Fruit fly (Drosophila melanogaster): ENCODE measurements around the gene Spf30.

Gene Spf30

DNA sequence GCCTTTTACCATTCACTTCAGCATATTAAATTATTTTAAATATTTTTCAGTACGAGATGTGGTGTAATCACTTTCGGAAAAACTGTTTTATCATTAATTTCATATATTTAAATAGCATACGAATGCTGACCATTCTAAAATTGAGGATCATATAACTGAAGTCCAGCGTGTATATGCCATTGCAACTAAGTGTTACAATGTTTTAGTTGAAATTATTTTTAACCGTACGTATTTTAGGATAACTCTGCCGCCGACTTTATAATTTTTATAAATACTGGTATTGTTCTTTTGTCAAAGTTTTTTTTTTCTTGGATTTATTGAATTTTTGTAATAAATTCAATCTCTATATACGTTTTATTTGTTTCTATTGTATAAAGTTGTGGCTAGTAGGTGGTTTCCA, 25.0 kb upstream of the Spf30 start:
- no peak for TF ChIP-seq aop (GFP tag; IDR thresholded peaks at IDR 0.05)
- no peak for TF ChIP-seq scrt (GFP tag; optimal IDR thresholded peaks at IDR 0.05)
- no peak for TF ChIP-seq Mad (GFP tag; optimal IDR thresholded peaks at IDR 0.05)
- TF ChIP-seq CG6854 (GFP tag; optimal IDR thresholded peaks at IDR 0.05) = no peak
- TF ChIP-seq Bteb2 (GFP tag; optimal IDR thresholded peaks at IDR 0.05) = no peak
- TF ChIP-seq CG30020 (tag; optimal IDR thresholded peaks at IDR 0.05) = peak; percentile 31
- no peak for TF ChIP-seq CG17385 (GFP tag; optimal IDR thresholded peaks at IDR 0.05)
- no peak for TF ChIP-seq CG2199 (GFP tag; IDR thresholded peaks at IDR 0.05)
- no peak for TF ChIP-seq CTCF (GFP tag; optimal IDR thresholded peaks at IDR 0.05)
- TF ChIP-seq Oli (tag; optimal IDR thresholded peaks at IDR 0.05) = no peak
- no peak for TF ChIP-seq Dfd (GFP tag; optimal IDR thresholded peaks at IDR 0.05)
- TF ChIP-seq pnt (GFP tag; optimal IDR thresholded peaks at IDR 0.05) = no peak
- no peak for TF ChIP-seq CG2889 (GFP tag; IDR thresholded peaks at IDR 0.05)
- TF ChIP-seq Dll (GFP tag; IDR thresholded peaks at IDR 0.05; ENCODE audit: partially characterized antibody) = no peak
- TF ChIP-seq inv (GFP tag; IDR thresholded peaks at IDR 0.05; ENCODE audit: partially characterized antibody) = no peak
- no peak for TF ChIP-seq Aef1 (GFP tag; IDR thresholded peaks at IDR 0.05)
- TF ChIP-seq CG15696 (tag; optimal IDR thresholded peaks at IDR 0.05) = no peak
- no peak for TF ChIP-seq CG14014 (GFP tag; IDR thresholded peaks at IDR 0.05)
- no peak for TF ChIP-seq ci (GFP tag; IDR thresholded peaks at IDR 0.05)
- no peak for TF ChIP-seq CG13424 (tag; optimal IDR thresholded peaks at IDR 0.05)
- TF ChIP-seq CG2678 (tag; optimal IDR thresholded peaks at IDR 0.05) = no peak
- TF ChIP-seq HmgZ (tag; optimal IDR thresholded peaks at IDR 0.05) = no peak
- peak; percentile 3 for TF ChIP-seq CG1603 (tag; optimal IDR thresholded peaks at IDR 0.05)
- TF ChIP-seq CG12391 (tag; optimal IDR thresholded peaks at IDR 0.05) = no peak
- no peak for TF ChIP-seq ttk (GFP tag; IDR thresholded peaks at IDR 0.05)
- peak; percentile 98 for TF ChIP-seq CG8089 (GFP tag; optimal IDR thresholded peaks at IDR 0.05)

DNA sequence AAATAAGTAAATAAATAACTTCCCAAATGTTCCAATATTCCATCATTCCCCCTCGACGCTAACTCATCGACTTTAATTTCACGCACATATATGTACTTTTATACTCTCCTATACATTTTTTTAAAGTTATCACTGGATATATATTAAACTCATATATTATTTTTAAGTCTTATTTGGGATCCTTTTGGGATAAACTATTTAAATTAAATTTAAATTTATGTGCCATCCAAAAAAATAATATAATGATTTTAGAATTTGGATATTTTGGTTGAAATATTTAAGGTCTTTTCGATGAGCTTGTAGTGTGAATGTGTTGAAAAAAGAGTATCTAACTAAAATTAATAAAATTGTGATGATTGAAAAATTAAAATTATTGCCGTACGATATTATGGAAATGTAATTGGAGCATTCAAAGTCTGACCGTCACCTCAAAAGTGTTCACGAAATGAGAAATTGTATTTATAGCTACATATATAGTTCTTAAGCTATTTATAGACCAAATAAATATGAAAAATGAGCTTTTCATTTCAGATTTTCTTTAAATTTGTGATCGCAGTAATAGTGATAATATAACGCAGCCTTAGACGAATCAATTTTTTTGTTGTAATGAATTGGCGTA, 11.5 kb downstream of the Spf30 start, which contains the start of gene CG40298:
TSS of gene CG40298 (plus strand) at position 569 of the 619 bp plus-strand sequence.
- TF ChIP-seq CG30020 (tag; optimal IDR thresholded peaks at IDR 0.05) (peak; percentile 96), CG1603 (tag; optimal IDR thresholded peaks at IDR 0.05) (peak; percentile 38), chn (GFP tag; optimal IDR thresholded peaks at IDR 0.05) (no peak), Usf (GFP tag; optimal IDR thresholded peaks at IDR 0.05) (no peak), ssp (GFP tag; IDR thresholded peaks at IDR 0.05) (peak; percentile 61), sens (GFP tag) (peak; percentile 40), row (GFP tag; IDR thresholded peaks at IDR 0.05) (peak; percentile 20; the same call in 1 of the 3 replicates), D (optimal IDR thresholded peaks at IDR 0.05) (no peak), D (GFP tag; optimal IDR thresholded peaks at IDR 0.05) (no peak), CG17361 (GFP tag; IDR thresholded peaks at IDR 0.05) (0 out of 3 replicates have a peak, but pooled peaks have one; percentile 20), scrt (GFP tag; optimal IDR thresholded peaks at IDR 0.05) (no peak), CG7963 (GFP tag; IDR thresholded peaks at IDR 0.05; ENCODE audit: partially characterized antibody) (no peak), CG42726 (GFP tag; IDR thresholded peaks at IDR 0.05; ENCODE audit: partially characterized antibody) (no peak), gem (tag; optimal IDR thresholded peaks at IDR 0.05) (peak; percentile 4), CG11696 (GFP tag; IDR thresholded peaks at IDR 0.05) (no peak), CG9932 (GFP tag; IDR thresholded peaks at IDR 0.05) (no peak), CG16815 (GFP tag; optimal IDR thresholded peaks at IDR 0.05) (no peak), CG15601 (tag; optimal IDR thresholded peaks at IDR 0.05) (no peak), CG1024 (GFP tag; IDR thresholded peaks at IDR 0.05) (0 out of 2 replicates have a peak, but pooled peaks have one; percentile 6), CG17802 (tag; optimal IDR thresholded peaks at IDR 0.05) (peak; percentile 70)
